Fruit fly (Drosophila melanogaster): ENCODE results near the gene CG32037.

DNA sequence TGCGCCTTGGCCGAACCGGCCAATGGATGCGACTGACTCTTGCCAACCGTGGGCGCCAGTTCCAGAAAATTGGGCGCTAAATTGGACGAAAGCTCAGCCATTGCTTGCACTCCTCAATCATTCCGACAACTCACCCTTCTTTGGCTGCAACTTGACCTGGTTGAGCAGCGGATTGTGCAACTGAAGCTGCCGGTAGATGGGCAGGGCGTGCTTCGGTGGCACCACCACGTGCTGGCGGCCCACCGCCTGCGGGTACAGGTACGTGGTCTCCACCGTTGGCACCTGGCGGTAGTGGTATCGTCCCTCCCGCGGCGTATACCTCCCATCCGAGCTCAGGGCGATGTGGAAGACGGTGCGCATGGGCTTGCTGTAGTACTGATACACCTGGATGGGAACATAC lies 1.6 kb downstream of the CG32037 start:
- TF ChIP-seq Atf3 (GFP tag; optimal IDR thresholded peaks at IDR 0.05), result no peak
- no peak for TF ChIP-seq Optix (GFP tag; IDR thresholded peaks at IDR 0.05)
- TF ChIP-seq Six4 (GFP tag; optimal IDR thresholded peaks at IDR 0.05), result no peak
- TF ChIP-seq Mrtf (GFP tag; IDR thresholded peaks at IDR 0.05), result no peak
- no peak for TF ChIP-seq org-1 (GFP tag; optimal IDR thresholded peaks at IDR 0.05)
- TF ChIP-seq pfk (GFP tag; optimal IDR thresholded peaks at IDR 0.05), result no peak
- no peak for TF ChIP-seq E2f1 (GFP tag; IDR thresholded peaks at IDR 0.05)

Data from whole organism, embryonic.